Worm (Caenorhabditis elegans): ENCODE measurements around the gene nex-2.

The nex-2 gene

ce11 chrIII:10294837-10295236, 35.4 kb downstream of the nex-2 start, which contains the start of gene vglu-2:
TSS of gene vglu-2 (plus strand) at chrIII:10295137.
- TF ChIP-seq tbx-37 (GFP tag; conservative IDR thresholded peaks at IDR 0.05) (no peak), hmbx-1 (tag; optimal IDR thresholded peaks at IDR 0.05) (no peak), flt-1 (GFP tag; IDR thresholded peaks at IDR 0.05) (no peak), ama-1 (optimal IDR thresholded peaks at IDR 0.05) (no peak), B0310.2 (tag; optimal IDR thresholded peaks at IDR 0.05) (no peak)

- TF ChIP-seq aly-1 (tag; optimal IDR thresholded peaks at IDR 0.05): no peak
Measured at ce11 chrIII:10293946-10294345, 36.3 kb downstream of the nex-2 start.

DNA sequence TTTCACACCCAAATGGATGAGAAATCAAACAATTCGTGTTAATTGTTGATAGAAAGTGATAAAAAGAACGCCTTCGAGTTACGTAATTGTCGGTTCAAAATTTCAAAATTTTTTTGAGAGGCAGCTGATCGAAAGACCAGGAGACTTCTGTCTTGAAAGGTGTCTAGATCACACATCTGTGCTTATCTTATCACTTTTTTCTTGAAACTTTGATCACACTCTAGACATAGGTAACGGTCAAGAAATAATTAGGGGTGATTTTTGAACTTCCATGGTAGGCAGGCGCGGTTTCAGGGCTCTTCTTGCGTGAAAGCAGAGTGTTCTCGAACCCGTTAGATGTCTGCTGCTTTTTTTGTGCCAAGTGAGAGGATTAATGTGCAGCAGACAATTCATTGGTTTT, 36.9 kb downstream of the nex-2 start:
- TF ChIP-seq B0310.2 (tag; optimal IDR thresholded peaks at IDR 0.05) (no peak), sea-1 (GFP tag; conservative IDR thresholded peaks at IDR 0.05) (no peak), ets-7 (tag; optimal IDR thresholded peaks at IDR 0.05) (no peak), hmbx-1 (tag; optimal IDR thresholded peaks at IDR 0.05) (no peak), pes-1 (GFP tag; IDR thresholded peaks at IDR 0.05) (no peak), hnd-1 (tag; optimal IDR thresholded peaks at IDR 0.05) (no peak), scrt-1 (GFP tag; IDR thresholded peaks at IDR 0.05) (no peak), aly-1 (tag; optimal IDR thresholded peaks at IDR 0.05) (no peak), hmg-4 (GFP tag; optimal IDR thresholded peaks at IDR 0.05) (no peak)

ce11 chrIII:10290541-10290940, 39.7 kb downstream of the nex-2 start:
- TF ChIP-seq B0310.2 (tag; optimal IDR thresholded peaks at IDR 0.05) (no peak), hmg-4 (GFP tag; optimal IDR thresholded peaks at IDR 0.05) (no peak), flt-1 (GFP tag; IDR thresholded peaks at IDR 0.05) (no peak)

DNA sequence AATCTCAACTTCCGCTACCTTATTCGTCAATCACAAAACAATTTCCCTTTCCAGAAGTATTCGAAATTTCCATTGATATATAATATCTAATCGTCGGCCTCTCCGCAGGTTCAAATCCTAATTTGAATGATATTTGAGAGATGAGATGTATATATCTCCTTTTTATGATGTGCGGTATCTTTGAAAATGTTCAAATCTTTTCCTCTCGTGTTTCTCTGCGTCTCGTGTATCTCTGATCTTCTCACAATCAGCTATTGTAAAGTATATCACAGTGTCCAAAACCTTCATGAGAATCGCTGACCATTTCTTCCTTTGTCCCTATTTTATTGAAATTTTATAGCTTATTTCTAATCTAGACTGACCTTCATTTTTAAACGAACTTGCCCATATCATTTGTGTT, 40.4 kb downstream of the nex-2 start:
- no peak for TF ChIP-seq ceh-36 (tag; optimal IDR thresholded peaks at IDR 0.05)
- TF ChIP-seq flt-1 (GFP tag; IDR thresholded peaks at IDR 0.05): no peak

- TF ChIP-seq hmbx-1 (tag; optimal IDR thresholded peaks at IDR 0.05) (no peak), aly-1 (tag; optimal IDR thresholded peaks at IDR 0.05) (no peak), pes-1 (GFP tag; IDR thresholded peaks at IDR 0.05) (no peak), ceh-36 (tag; optimal IDR thresholded peaks at IDR 0.05) (no peak), ets-7 (tag; optimal IDR thresholded peaks at IDR 0.05) (no peak), ceh-13 (GFP tag; optimal IDR thresholded peaks at IDR 0.05) (no peak), sea-1 (GFP tag; conservative IDR thresholded peaks at IDR 0.05) (no peak), hmg-4 (GFP tag; optimal IDR thresholded peaks at IDR 0.05) (no peak), ama-1 (optimal IDR thresholded peaks at IDR 0.05) (no peak), hnd-1 (tag; optimal IDR thresholded peaks at IDR 0.05) (no peak), tra-4 (tag; optimal IDR thresholded peaks at IDR 0.05) (no peak), tbx-37 (GFP tag; conservative IDR thresholded peaks at IDR 0.05) (no peak), scrt-1 (GFP tag; IDR thresholded peaks at IDR 0.05) (no peak), flt-1 (GFP tag; IDR thresholded peaks at IDR 0.05) (no peak), tbx-11 (GFP tag; IDR thresholded peaks at IDR 0.05) (no peak)
Measured at ce11 chrIII:10285623-10286022, 44.6 kb downstream of the nex-2 start, which contains the start of gene K10G9.2. TSS of gene K10G9.2 (plus strand) at chrIII:10285923.

DNA sequence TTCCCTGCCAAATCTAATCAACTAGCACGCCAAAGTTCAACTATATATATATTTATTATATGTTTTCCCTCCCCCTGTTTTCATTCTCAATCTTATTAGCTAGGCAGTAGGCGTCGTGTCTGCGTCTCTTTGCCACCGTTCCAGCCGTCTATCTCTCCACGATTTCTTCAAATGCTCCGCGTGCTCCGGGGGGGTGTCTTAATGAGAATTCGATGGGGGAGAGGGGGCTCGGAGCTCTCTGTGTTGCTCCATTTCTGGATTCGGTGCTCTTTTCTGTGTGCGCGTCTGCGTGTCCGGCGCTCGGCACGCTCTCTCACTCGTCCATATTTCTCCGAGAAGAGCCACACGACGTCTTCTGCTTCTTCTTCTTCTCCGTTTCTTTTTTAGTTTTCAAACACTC, 46.0 kb downstream of the nex-2 start:
- TF ChIP-seq ceh-36 (tag; optimal IDR thresholded peaks at IDR 0.05) (no peak), hmg-4 (GFP tag; optimal IDR thresholded peaks at IDR 0.05) (no peak), ets-7 (tag; optimal IDR thresholded peaks at IDR 0.05) (no peak), tra-4 (tag; optimal IDR thresholded peaks at IDR 0.05) (no peak), hnd-1 (tag; optimal IDR thresholded peaks at IDR 0.05) (no peak), pes-1 (GFP tag; IDR thresholded peaks at IDR 0.05) (no peak), ceh-13 (GFP tag; optimal IDR thresholded peaks at IDR 0.05) (no peak), tbx-11 (GFP tag; IDR thresholded peaks at IDR 0.05) (no peak), tbx-37 (GFP tag; conservative IDR thresholded peaks at IDR 0.05) (no peak), sea-1 (GFP tag; conservative IDR thresholded peaks at IDR 0.05) (no peak), aly-1 (tag; optimal IDR thresholded peaks at IDR 0.05) (no peak), B0310.2 (tag; optimal IDR thresholded peaks at IDR 0.05) (no peak)

DNA sequence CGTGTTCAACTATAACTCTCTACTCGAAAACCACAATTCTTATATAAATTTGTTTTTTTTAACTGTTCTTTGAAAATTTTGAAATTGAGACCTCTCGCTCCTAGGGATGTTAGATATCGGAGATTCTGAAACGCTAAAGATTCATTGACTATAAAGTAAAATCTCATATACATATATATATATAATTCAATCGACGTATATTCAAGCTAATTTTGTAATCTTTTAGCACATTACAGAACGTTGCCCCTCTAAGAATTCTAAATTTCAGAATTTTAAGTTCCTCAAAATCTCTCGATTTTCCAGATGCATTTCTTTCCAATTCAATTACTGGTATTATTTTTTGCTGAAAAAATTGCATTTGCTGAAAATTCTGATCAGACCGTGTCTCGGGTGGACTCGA, 51.4 kb downstream of the nex-2 start, which contains the start of gene pad-2:
TSS of gene pad-2 (plus strand) at position 301 of the 400 bp plus-strand sequence.
- TF ChIP-seq B0310.2 (tag; optimal IDR thresholded peaks at IDR 0.05): no peak
- no peak for TF ChIP-seq tbx-11 (GFP tag; IDR thresholded peaks at IDR 0.05)
- no peak for TF ChIP-seq tbx-37 (GFP tag; conservative IDR thresholded peaks at IDR 0.05)
- TF ChIP-seq ceh-13 (GFP tag; optimal IDR thresholded peaks at IDR 0.05): no peak
- no peak for TF ChIP-seq hmbx-1 (tag; optimal IDR thresholded peaks at IDR 0.05)
- no peak for TF ChIP-seq flt-1 (GFP tag; IDR thresholded peaks at IDR 0.05)
- TF ChIP-seq tra-4 (tag; optimal IDR thresholded peaks at IDR 0.05): no peak
- no peak for TF ChIP-seq ets-7 (tag; optimal IDR thresholded peaks at IDR 0.05)
- no peak for TF ChIP-seq ceh-36 (tag; optimal IDR thresholded peaks at IDR 0.05)
- TF ChIP-seq aly-1 (tag; optimal IDR thresholded peaks at IDR 0.05): no peak
- TF ChIP-seq hnd-1 (tag; optimal IDR thresholded peaks at IDR 0.05): no peak
- no peak for TF ChIP-seq scrt-1 (GFP tag; IDR thresholded peaks at IDR 0.05)
- TF ChIP-seq hmg-4 (GFP tag; optimal IDR thresholded peaks at IDR 0.05): no peak
- TF ChIP-seq sea-1 (GFP tag; conservative IDR thresholded peaks at IDR 0.05): no peak
